Worm (Caenorhabditis elegans) whole organism, early embryonic: ENCODE measurements around the gene F11D11.22.
A peak's percentile ranks its signal among the peaks of the same experiment; 100 is the strongest.

Source experiments
- B0310.2 ChIP-seq: sonication (generic microtip); optimal IDR thresholded peaks from 2 replicates; lab custom pipeline; 2016; ENCODE audit warnings: mild to moderate bottlenecking, missing genetic modification characterization, missing compliant biosample characterization
- F13C5.2 ChIP-seq: sonication (generic microtip); optimal IDR thresholded peaks from 2 replicates; lab custom pipeline; 2017; ENCODE audit warnings: mild to moderate bottlenecking, missing genetic modification characterization, inconsistent platforms, missing compliant biosample characterization
- aly-1 ChIP-seq: sonication (generic microtip); optimal IDR thresholded peaks from 2 replicates; lab custom pipeline; 2016; ENCODE audit warnings: missing genetic modification characterization, missing compliant biosample characterization
- ama-1 ChIP-seq: fragments of 150-350 bp; optimal IDR thresholded peaks from 2 replicates; lab custom pipeline; 2014
- ceh-13 ChIP-seq: fragments of 200-800 bp; sonication (Bioruptor generic); optimal IDR thresholded peaks from 2 replicates; lab custom pipeline; 2018; ENCODE audit warnings: mild to moderate bottlenecking, missing genetic modification characterization, missing compliant biosample characterization
- ceh-36 ChIP-seq: sonication (generic microtip); optimal IDR thresholded peaks from 2 replicates; lab custom pipeline; 2016; ENCODE audit warnings: missing genetic modification characterization, inconsistent platforms, missing compliant biosample characterization
- ets-7 ChIP-seq: sonication (generic microtip); optimal IDR thresholded peaks from 2 replicates; lab custom pipeline; 2016; ENCODE audit warnings: missing genotype, missing genetic modification characterization, missing compliant biosample characterization
- flt-1 ChIP-seq: fragments of 200-800 bp; sonication (Bioruptor generic); IDR thresholded peaks from 2 replicates; pipeline ENCODE4 v1.3.6; 2022; ENCODE audit warnings: missing genetic modification characterization, missing compliant biosample characterization
- hmbx-1 ChIP-seq: sonication (generic microtip); optimal IDR thresholded peaks from 2 replicates; lab custom pipeline; 2016; ENCODE audit warnings: mild to moderate bottlenecking, missing genetic modification characterization, missing compliant biosample characterization
- hmg-4 ChIP-seq: fragments of 200-800 bp; sonication (Bioruptor generic); optimal IDR thresholded peaks from 2 replicates; lab custom pipeline; 2018; ENCODE audit warnings: mild to moderate bottlenecking, missing genetic modification characterization, missing compliant biosample characterization
- hnd-1 ChIP-seq: sonication (generic microtip); optimal IDR thresholded peaks from 2 replicates; lab custom pipeline; 2016; ENCODE audit warnings: missing genetic modification characterization, missing compliant biosample characterization
- pes-1 ChIP-seq: fragments of 200-800 bp; sonication (Bioruptor generic); IDR thresholded peaks from 2 replicates; pipeline ENCODE4 v1.3.6; 2022; ENCODE audit warnings: missing genetic modification reagents, missing genetic modification characterization, missing compliant biosample characterization
- scrt-1 ChIP-seq: fragments of 200-800 bp; sonication (Bioruptor generic); IDR thresholded peaks from 2 replicates; pipeline ENCODE4 v1.3.6; 2022; ENCODE audit warnings: missing genetic modification characterization, missing compliant biosample characterization
- sea-1 ChIP-seq: fragments of 200-800 bp; sonication (Bioruptor generic); conservative IDR thresholded peaks from 2 replicates; pipeline ENCODE4 v1.3.6; 2022; ENCODE audit warnings: missing genetic modification characterization, missing compliant biosample characterization
- tbx-11 ChIP-seq: fragments of 200-800 bp; sonication (Bioruptor generic); IDR thresholded peaks from 2 replicates; pipeline ENCODE4 v1.3.6; 2022; ENCODE audit warnings: missing genetic modification characterization, missing compliant biosample characterization
- tbx-37 ChIP-seq: fragments of 200-800 bp; sonication (Bioruptor generic); conservative IDR thresholded peaks from 2 replicates; pipeline ENCODE4 v1.3.6; 2022; ENCODE audit warnings: missing genetic modification reagents, missing genetic modification characterization, missing compliant biosample characterization
- tra-4 ChIP-seq: sonication (generic microtip); optimal IDR thresholded peaks from 2 replicates; lab custom pipeline; 2017; ENCODE audit warnings: missing genetic modification characterization, missing compliant biosample characterization

F11D11.22 gene

DNA sequence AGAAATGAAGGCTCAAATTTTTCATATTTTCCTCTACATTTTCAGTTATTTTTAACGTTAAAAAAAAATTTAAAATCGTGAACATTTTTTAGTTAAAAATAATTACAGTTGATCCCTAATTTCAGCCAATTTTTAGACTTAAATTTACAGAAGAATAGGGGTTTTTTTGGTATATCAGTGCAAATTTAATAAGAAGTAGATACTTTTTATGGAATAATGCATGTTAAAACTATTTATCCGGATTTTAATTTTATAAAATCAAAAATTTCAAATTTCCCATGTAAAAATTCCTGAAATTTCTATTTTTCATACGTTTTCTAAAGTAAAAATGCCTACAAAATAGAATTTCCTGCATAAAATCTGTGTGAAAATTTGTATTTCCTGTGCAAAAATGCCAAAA lies 38.1 kb upstream of the F11D11.22 start:
- no peak for TF ChIP-seq aly-1 (tag; lab: Kevin White, UChicago)
- TF ChIP-seq hnd-1 (tag; lab: Kevin White, UChicago): no peak
- TF ChIP-seq B0310.2 (tag; lab: Kevin White, UChicago): no peak
- no peak for TF ChIP-seq F13C5.2 (tag; lab: Kevin White, UChicago)
- no peak for TF ChIP-seq hmbx-1 (tag; lab: Kevin White, UChicago)
- no peak for TF ChIP-seq ets-7
- no peak for TF ChIP-seq scrt-1 (GFP tag; lab: Robert Waterston, UW)
- no peak for TF ChIP-seq flt-1 (GFP tag; lab: Robert Waterston, UW)
- no peak for TF ChIP-seq pes-1
- TF ChIP-seq hmg-4: no peak
- no peak for TF ChIP-seq tbx-37
- TF ChIP-seq tra-4 (tag; lab: Kevin White, UChicago): no peak
- TF ChIP-seq sea-1 (GFP tag; lab: Robert Waterston, UW): no peak
- TF ChIP-seq tbx-11 (GFP tag; lab: Robert Waterston, UW): no peak
- TF ChIP-seq ceh-13 (GFP tag; lab: Kevin White, UChicago): no peak
- no peak for TF ChIP-seq ceh-36 (tag; lab: Kevin White, UChicago)
- TF ChIP-seq ama-1: no peak

DNA sequence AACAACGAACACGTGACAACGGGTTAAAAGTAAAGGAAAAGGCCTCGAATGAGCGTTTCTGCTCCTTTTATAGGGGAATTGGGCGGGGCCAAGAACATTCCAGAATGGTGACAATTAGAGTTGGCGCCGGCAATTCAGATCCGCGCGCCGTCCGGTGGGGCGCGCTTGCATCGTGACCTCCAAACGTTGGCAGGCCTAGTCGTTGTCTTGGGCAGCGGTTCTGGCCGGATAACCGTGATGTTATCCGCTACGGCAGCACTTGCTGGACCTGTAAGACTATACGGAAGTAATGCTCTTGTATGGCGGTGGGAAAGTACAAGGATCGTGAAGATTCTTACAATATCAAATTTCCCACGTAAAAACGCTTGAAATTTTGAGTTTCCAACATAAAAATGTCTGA lies 37.3 kb upstream of the F11D11.22 start:
- TF ChIP-seq sea-1 (GFP tag; lab: Robert Waterston, UW): 0 out of 2 replicates have a peak, but pooled peaks have one; percentile 46
- TF ChIP-seq tbx-11 (GFP tag; lab: Robert Waterston, UW): peak; percentile 41; the same call in 1 of the 2 replicates

DNA sequence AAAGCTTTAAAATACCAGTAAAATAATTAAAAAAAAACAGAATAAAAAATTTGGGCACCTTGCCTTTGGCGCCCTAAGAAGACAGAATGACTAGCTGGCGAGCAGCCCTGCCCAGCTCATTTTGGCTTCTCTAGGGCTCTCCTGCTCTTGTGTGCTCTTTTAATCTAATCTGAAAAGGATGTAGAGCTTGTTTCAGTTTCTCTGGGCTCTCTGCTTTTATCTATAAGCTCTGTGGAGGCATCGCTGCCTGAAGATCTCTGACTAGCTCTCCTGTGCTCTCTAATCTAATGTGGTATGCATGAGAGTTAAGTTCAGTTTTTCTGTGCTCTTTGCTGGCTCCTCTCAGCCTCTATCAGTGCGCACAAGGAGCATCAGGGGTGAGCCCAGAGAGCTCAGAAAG lies 36.3 kb upstream of the F11D11.22 start:
- TF ChIP-seq B0310.2 (tag; lab: Kevin White, UChicago): no peak
- no peak for TF ChIP-seq scrt-1 (GFP tag; lab: Robert Waterston, UW)
- TF ChIP-seq pes-1: no peak
- TF ChIP-seq sea-1 (GFP tag; lab: Robert Waterston, UW): no peak
- TF ChIP-seq hnd-1 (tag; lab: Kevin White, UChicago): no peak
- TF ChIP-seq ets-7: no peak
- no peak for TF ChIP-seq flt-1 (GFP tag; lab: Robert Waterston, UW)
- no peak for TF ChIP-seq F13C5.2 (tag; lab: Kevin White, UChicago)
- TF ChIP-seq hmbx-1 (tag; lab: Kevin White, UChicago): no peak
- no peak for TF ChIP-seq tra-4 (tag; lab: Kevin White, UChicago)
- no peak for TF ChIP-seq ceh-13 (GFP tag; lab: Kevin White, UChicago)
- no peak for TF ChIP-seq hmg-4
- TF ChIP-seq aly-1 (tag; lab: Kevin White, UChicago): no peak
- TF ChIP-seq ama-1: no peak
- TF ChIP-seq tbx-11 (GFP tag; lab: Robert Waterston, UW): no peak
- no peak for TF ChIP-seq tbx-37
- no peak for TF ChIP-seq ceh-36 (tag; lab: Kevin White, UChicago)

DNA sequence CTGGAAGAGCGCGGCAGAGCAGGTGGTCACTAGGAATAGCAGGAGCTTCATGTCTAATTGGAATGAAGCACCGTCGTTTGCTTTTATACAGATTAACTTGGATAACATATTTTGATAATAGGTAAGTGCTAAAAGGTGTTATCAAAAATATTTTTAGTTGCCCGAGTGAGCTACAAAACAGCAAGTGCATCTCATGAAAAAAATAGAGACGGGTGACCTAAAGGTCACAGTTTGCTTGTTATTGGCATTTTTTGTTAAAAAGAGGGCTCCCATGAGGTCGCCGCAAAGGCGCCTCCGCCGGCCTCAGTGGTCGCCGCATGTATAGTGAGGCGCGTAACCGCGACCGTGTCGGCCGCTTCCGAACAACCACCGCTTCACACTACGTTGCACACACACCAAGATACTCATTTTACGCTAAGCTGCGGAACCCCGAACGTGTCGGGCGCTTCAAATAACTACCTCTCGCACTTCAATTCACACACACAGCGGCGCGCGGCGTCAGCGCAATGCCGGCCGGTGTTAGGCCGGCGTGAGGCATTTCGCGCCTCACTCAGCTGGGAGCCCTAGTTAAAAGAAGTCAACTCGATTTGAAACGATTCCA lies 32.7 kb upstream of the F11D11.22 start, which contains the start of gene asp-19:
TSS of gene asp-19 (minus strand) at position 51 of the 601 bp plus-strand sequence.
- TF ChIP-seq hmg-4 (no peak), ama-1 (no peak), tbx-11 (GFP tag; lab: Robert Waterston, UW) (no peak)

DNA sequence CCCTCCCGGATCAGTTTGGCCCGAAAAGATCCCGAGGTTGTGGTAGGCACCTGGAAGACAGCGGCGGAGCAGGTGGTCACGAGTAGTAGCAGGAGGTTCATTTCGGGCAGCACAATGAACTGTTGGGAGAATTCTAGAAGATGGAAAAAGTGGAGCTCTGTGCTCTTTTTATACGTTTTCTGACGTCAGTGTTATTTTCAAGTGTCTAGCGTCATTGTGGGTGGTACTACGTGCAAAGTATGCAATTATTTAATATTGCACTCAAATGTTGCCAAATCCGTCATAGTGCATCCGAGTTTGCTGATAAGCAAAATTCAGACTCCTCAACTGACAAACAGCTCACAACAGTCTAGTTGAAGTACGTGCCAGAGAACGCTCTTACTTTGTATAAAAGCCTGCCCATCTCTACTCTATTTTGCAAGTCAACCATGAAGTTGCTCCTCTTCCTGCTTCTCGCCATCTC lies 30.5 kb upstream of the F11D11.22 start, which contains the start of the genes asp-18 and scl-19:
TSS of gene asp-18 (minus strand) at position 101 of the 463 bp plus-strand sequence.
TSS of gene scl-19 (plus strand) at position 413 of the 463 bp plus-strand sequence.
- TF ChIP-seq tbx-37 (no peak), F13C5.2 (tag; lab: Kevin White, UChicago) (no peak), tbx-11 (GFP tag; lab: Robert Waterston, UW) (no peak), ets-7 (no peak)

DNA sequence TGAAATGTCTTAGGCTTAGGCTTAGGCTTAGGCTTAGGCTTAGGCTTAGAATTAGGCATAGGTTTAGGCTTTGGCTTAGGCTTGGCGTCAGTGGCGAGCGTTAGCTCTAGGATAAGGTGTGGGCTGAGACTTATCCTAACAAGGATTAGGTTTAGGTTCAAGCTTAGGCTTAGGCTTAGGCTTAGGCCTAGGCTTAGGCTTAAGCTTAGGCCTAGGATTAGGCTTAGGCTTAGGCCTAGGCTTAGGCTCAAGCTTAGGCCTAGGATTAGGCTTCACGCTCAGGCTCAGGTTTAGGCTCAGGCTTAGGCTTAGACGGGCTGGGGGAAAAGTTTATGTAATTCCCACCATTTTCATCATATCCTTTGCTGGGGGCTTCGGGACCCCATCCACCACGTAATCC lies 28.2 kb upstream of the F11D11.22 start:
- TF ChIP-seq tbx-11 (GFP tag; lab: Robert Waterston, UW): no peak
- TF ChIP-seq B0310.2 (tag; lab: Kevin White, UChicago): no peak
- TF ChIP-seq ceh-36 (tag; lab: Kevin White, UChicago): peak; percentile 88

DNA sequence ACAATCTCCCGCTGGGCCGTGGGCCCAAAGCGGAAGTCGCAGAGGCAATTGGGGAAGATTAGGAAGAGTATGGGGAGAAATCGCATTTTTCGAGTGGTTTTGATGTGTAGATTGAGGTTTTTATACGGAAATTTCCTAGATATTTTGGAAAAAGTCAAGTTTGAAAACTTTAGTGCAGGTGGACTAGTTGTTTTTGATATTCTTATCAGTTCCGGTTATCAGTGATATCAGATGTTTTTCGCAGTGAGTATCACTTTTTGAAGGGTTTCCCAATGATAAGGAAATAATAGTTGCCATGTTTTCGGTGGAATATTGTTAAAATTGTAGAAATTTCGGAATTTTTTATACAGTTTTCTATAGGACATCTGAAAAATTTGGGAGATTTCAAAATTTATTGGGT lies 27.8 kb upstream of the F11D11.22 start, which contains the start of gene scl-20:
TSS of gene scl-20 (minus strand) at position 101 of the 400 bp plus-strand sequence.
- no peak for TF ChIP-seq tra-4 (tag; lab: Kevin White, UChicago)
- no peak for TF ChIP-seq scrt-1 (GFP tag; lab: Robert Waterston, UW)
- no peak for TF ChIP-seq tbx-37
- no peak for TF ChIP-seq ets-7
- no peak for TF ChIP-seq ceh-13 (GFP tag; lab: Kevin White, UChicago)
- TF ChIP-seq pes-1: no peak
- TF ChIP-seq hmbx-1 (tag; lab: Kevin White, UChicago): no peak
- TF ChIP-seq aly-1 (tag; lab: Kevin White, UChicago): no peak
- no peak for TF ChIP-seq F13C5.2 (tag; lab: Kevin White, UChicago)
- TF ChIP-seq hnd-1 (tag; lab: Kevin White, UChicago): no peak
- TF ChIP-seq flt-1 (GFP tag; lab: Robert Waterston, UW): no peak
- TF ChIP-seq ama-1: no peak
- no peak for TF ChIP-seq hmg-4
- TF ChIP-seq ceh-36 (tag; lab: Kevin White, UChicago): no peak
- TF ChIP-seq sea-1 (GFP tag; lab: Robert Waterston, UW): no peak
- TF ChIP-seq tbx-11 (GFP tag; lab: Robert Waterston, UW): no peak

DNA sequence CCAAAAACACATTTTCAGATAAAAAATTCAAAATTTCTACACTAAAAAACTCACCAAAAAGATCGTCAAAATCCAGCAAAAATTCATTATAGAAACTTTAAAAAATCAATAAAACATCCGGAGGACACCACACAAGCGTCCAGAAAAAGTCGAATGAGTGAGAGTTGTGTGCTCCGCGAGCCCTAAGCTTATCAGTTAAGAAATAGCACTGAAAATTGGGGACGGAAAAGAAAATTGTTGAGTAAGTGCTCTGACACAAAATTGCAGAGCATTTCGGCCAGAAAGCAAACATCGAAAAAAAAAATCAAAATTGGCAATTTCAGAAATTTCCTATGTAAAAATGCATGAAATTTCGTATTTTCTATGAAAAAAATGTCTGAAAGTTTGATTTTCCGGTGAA lies 24.5 kb upstream of the F11D11.22 start:
- no peak for TF ChIP-seq pes-1
- TF ChIP-seq B0310.2 (tag; lab: Kevin White, UChicago): no peak
- no peak for TF ChIP-seq flt-1 (GFP tag; lab: Robert Waterston, UW)
- TF ChIP-seq ceh-13 (GFP tag; lab: Kevin White, UChicago): no peak
- TF ChIP-seq tra-4 (tag; lab: Kevin White, UChicago): no peak
- no peak for TF ChIP-seq tbx-11 (GFP tag; lab: Robert Waterston, UW)
- no peak for TF ChIP-seq ets-7
- TF ChIP-seq ceh-36 (tag; lab: Kevin White, UChicago): no peak
- TF ChIP-seq aly-1 (tag; lab: Kevin White, UChicago): no peak
- no peak for TF ChIP-seq ama-1
- TF ChIP-seq hmbx-1 (tag; lab: Kevin White, UChicago): no peak
- no peak for TF ChIP-seq hmg-4
- TF ChIP-seq tbx-37: no peak
- no peak for TF ChIP-seq hnd-1 (tag; lab: Kevin White, UChicago)
